Worm (Caenorhabditis elegans): ENCODE data around the gene C08B11.9.

DNA sequence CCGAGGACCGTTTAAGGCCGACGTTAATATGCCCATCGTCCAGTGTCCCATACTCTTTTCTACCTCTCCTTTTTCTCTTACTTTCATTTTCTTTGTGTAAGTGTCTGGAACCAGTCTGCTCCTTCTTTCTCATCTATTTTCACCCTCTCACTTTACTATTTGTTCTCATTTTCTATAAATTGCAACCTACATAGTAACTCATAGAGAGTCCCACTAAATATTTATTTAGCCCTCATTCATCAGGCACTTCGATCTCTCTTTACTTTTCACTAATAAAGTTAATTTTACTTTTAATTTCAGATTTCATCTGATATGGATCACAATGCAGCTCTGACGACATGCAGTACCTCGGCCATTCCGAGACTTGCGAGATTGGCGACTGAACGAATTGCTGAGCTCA, 20.6 kb downstream of the C08B11.9 start, which contains the start of gene zyg-11:
- TF ChIP-seq pax-1 (tag; optimal IDR thresholded peaks at IDR 0.05) = no peak
- no peak for TF ChIP-seq ama-1 (optimal IDR thresholded peaks at IDR 0.05)
- TF ChIP-seq C08G9.2 (tag; optimal IDR thresholded peaks at IDR 0.05) = no peak
- TF ChIP-seq sox-4 (tag; optimal IDR thresholded peaks at IDR 0.05) = no peak
